Worm (Caenorhabditis elegans) whole organism, young adult: ENCODE results near the gene C08A9.10.

ENCODE experiments used
- B0261.1 ChIP-seq: sonication (generic microtip); optimal IDR thresholded peaks from 2 replicates; lab custom pipeline; 2016; ENCODE audit warnings: mild to moderate bottlenecking, missing genetic modification characterization, moderate library complexity, missing compliant biosample characterization
- C06A6.2 ChIP-seq: fragments of 200-800 bp; sonication (Bioruptor generic); conservative IDR thresholded peaks from 2 replicates; pipeline ENCODE4 v1.3.6; 2022; ENCODE audit warnings: missing genetic modification characterization, missing compliant biosample characterization
- F22D6.2 ChIP-seq: sonication (generic microtip); optimal IDR thresholded peaks from 2 replicates; lab custom pipeline; 2016; ENCODE audit warnings: mild to moderate bottlenecking, missing genetic modification characterization, missing compliant biosample characterization
- F23B12.7 ChIP-seq: sonication (generic microtip); optimal IDR thresholded peaks from 2 replicates; lab custom pipeline; 2017; ENCODE audit warnings: missing genetic modification characterization, mild to moderate bottlenecking, missing compliant biosample characterization, antibody characterized with exemption, moderate library complexity; ENCODE audit not compliant: insufficient read depth
- K11D2.4 ChIP-seq: fragments of 200-800 bp; sonication (Bioruptor generic); IDR thresholded peaks from 2 replicates; pipeline ENCODE4 v1.3.6; 2022; ENCODE audit warnings: missing genetic modification reagents, missing genetic modification characterization, missing compliant biosample characterization
- K12H6.12 ChIP-seq: fragments of 200-800 bp; sonication (Bioruptor generic); optimal IDR thresholded peaks from 2 replicates; lab custom pipeline; 2018; ENCODE audit warnings: mild to moderate bottlenecking, missing genetic modification characterization, missing compliant biosample characterization
- Y53F4B.3 ChIP-seq: fragments of 200-800 bp; sonication (Bioruptor generic); IDR thresholded peaks from 2 replicates; pipeline ENCODE4 v1.3.6; 2022; ENCODE audit warnings: missing genetic modification reagents, missing genetic modification characterization, missing compliant biosample characterization
- Y53G8AR.9 ChIP-seq: fragments of 200-800 bp; sonication (Bioruptor generic); conservative IDR thresholded peaks from 2 replicates; pipeline ENCODE4 v1.3.6; 2022; ENCODE audit warnings: missing genetic modification reagents, missing genetic modification characterization, missing compliant biosample characterization
- atf-7 ChIP-seq: sonication (generic microtip); optimal IDR thresholded peaks from 2 replicates; lab custom pipeline; 2017; ENCODE audit warnings: mild to moderate bottlenecking, missing genetic modification characterization, missing compliant biosample characterization
- attf-5 ChIP-seq: fragments of 200-800 bp; sonication (Bioruptor generic); optimal IDR thresholded peaks from 2 replicates; lab custom pipeline; 2018; ENCODE audit warnings: mild to moderate bottlenecking, missing genetic modification characterization, missing compliant biosample characterization
- cebp-1 ChIP-seq, 2 experiments: fragments of 200-800 bp in 1 of 2; sonication (Bioruptor generic) in 1 of 2; sonication (generic microtip) in 1 of 2; IDR thresholded peaks in 1 of 2; optimal IDR thresholded peaks in 1 of 2; 2 replicates each; pipeline versions ENCODE4 v1.3.6 to Lab custom; 2017 to 2022; ENCODE audit warnings: missing compliant biosample characterization in 2 of 2, missing genetic modification characterization in 2 of 2, mild to moderate bottlenecking in 1 of 2, missing genetic modification reagents in 1 of 2, moderate library complexity in 1 of 2
- chd-7 ChIP-seq: sonication (generic microtip); optimal IDR thresholded peaks from 2 replicates; lab custom pipeline; 2016; ENCODE audit warnings: mild to moderate bottlenecking, missing genetic modification characterization, moderate library complexity, missing compliant biosample characterization
- die-1 ChIP-seq: sonication (generic microtip); optimal IDR thresholded peaks from 2 replicates; lab custom pipeline; 2016; ENCODE audit warnings: missing genotype, mild to moderate bottlenecking, missing genetic modification characterization, missing compliant biosample characterization
- dox-1 ChIP-seq: fragments of 200-800 bp; sonication (Bioruptor generic); IDR thresholded peaks from 2 replicates; pipeline ENCODE4 v1.3.6; 2022; ENCODE audit warnings: missing genetic modification reagents, missing genetic modification characterization, missing compliant biosample characterization
- hlh-26 ChIP-seq: fragments of 200-800 bp; sonication (Bioruptor generic); conservative IDR thresholded peaks from 2 replicates; pipeline ENCODE4 v1.3.6; 2022; ENCODE audit warnings: missing genetic modification reagents, missing genetic modification characterization, missing compliant biosample characterization
- hmg-1.2 ChIP-seq: fragments of 200-800 bp; sonication (Bioruptor generic); IDR thresholded peaks from 2 replicates; pipeline ENCODE4 v1.3.6; 2022; ENCODE audit warnings: missing genetic modification reagents, missing genetic modification characterization, missing compliant biosample characterization
- hsf-1 ChIP-seq: fragments of 200-800 bp; sonication (Bioruptor generic); IDR thresholded peaks from 2 replicates; pipeline ENCODE4 v1.3.6; 2022; ENCODE audit warnings: missing genetic modification reagents, missing genetic modification characterization, missing compliant biosample characterization
- let-607 ChIP-seq, 2 experiments: fragments of 200-800 bp in 1 of 2; sonication (Bioruptor generic) in 1 of 2; sonication (generic microtip) in 1 of 2; optimal IDR thresholded peaks; 2 replicates each; lab custom pipeline; 2016 to 2018; ENCODE audit warnings: mild to moderate bottlenecking in 2 of 2, missing compliant biosample characterization in 2 of 2, missing genetic modification characterization in 2 of 2, moderate library complexity in 2 of 2, missing genotype in 1 of 2
- lin-26 ChIP-seq: fragments of 200-800 bp; sonication (Bioruptor generic); IDR thresholded peaks from 2 replicates; pipeline ENCODE4 v1.3.6; 2022; ENCODE audit warnings: missing genetic modification reagents, missing genetic modification characterization, missing compliant biosample characterization
- lin-40 ChIP-seq: sonication (generic microtip); optimal IDR thresholded peaks from 2 replicates; lab custom pipeline; 2016; ENCODE audit warnings: missing genetic modification characterization, mild to moderate bottlenecking, missing compliant biosample characterization, missing genotype, missing genetic modification reagents
- lin-54 ChIP-seq: fragments of 200-800 bp; sonication (Bioruptor generic); optimal IDR thresholded peaks from 2 replicates; lab custom pipeline; 2018; ENCODE audit warnings: mild to moderate bottlenecking, missing genetic modification characterization, missing compliant biosample characterization
- lir-1 ChIP-seq: fragments of 200-800 bp; sonication (Bioruptor generic); conservative IDR thresholded peaks from 2 replicates; pipeline ENCODE4 v1.3.6; 2022; ENCODE audit warnings: missing genetic modification reagents, missing genetic modification characterization, missing compliant biosample characterization
- madf-3 ChIP-seq: fragments of 200-800 bp; sonication (Bioruptor generic); IDR thresholded peaks from 2 replicates; pipeline ENCODE4 v1.3.6; 2022; ENCODE audit warnings: missing genetic modification reagents, missing genetic modification characterization, missing compliant biosample characterization
- mes-4 ChIP-seq: sonication (generic microtip); optimal IDR thresholded peaks from 2 replicates; lab custom pipeline; 2016; ENCODE audit warnings: missing genotype, missing genetic modification characterization, missing compliant biosample characterization
- mxl-1 ChIP-seq: sonication (generic microtip); optimal IDR thresholded peaks from 2 replicates; lab custom pipeline; 2016; ENCODE audit warnings: missing genetic modification characterization, missing compliant biosample characterization
- nfya-2 ChIP-seq: fragments of 200-800 bp; sonication (Bioruptor generic); IDR thresholded peaks from 2 replicates; pipeline ENCODE4 v1.3.6; 2022; ENCODE audit warnings: missing genetic modification reagents, missing genetic modification characterization, missing compliant biosample characterization
- nfyb-1 ChIP-seq: fragments of 200-800 bp; sonication (Bioruptor generic); IDR thresholded peaks from 2 replicates; pipeline ENCODE4 v1.3.6; 2022; ENCODE audit warnings: missing genetic modification reagents, missing genetic modification characterization, missing compliant biosample characterization
- nhr-27 ChIP-seq: fragments of 200-800 bp; sonication (Bioruptor generic); optimal IDR thresholded peaks from 2 replicates; lab custom pipeline; 2018; ENCODE audit warnings: mild to moderate bottlenecking, missing genetic modification characterization, moderate library complexity, missing compliant biosample characterization
- nhr-90 ChIP-seq: sonication (generic microtip); optimal IDR thresholded peaks from 2 replicates; lab custom pipeline; 2016; ENCODE audit warnings: missing genotype, mild to moderate bottlenecking, missing genetic modification characterization, missing compliant biosample characterization
- pha-4 ChIP-seq: fragments of 150-350 bp; sonication (generic microtip); optimal IDR thresholded peaks from 2 replicates; lab custom pipeline; 2014; ENCODE audit warnings: missing biosample characterization, missing genetic modification reagents, missing genetic modification characterization
- rec-8 ChIP-seq, 2 experiments: sonication (generic microtip); optimal IDR thresholded peaks; 2 replicates each; lab custom pipeline; 2016; ENCODE audit warnings: mild to moderate bottlenecking in 2 of 2, missing genetic modification characterization in 2 of 2, missing genetic modification reagents in 2 of 2, missing genotype in 2 of 2, missing biosample characterization in 1 of 2, missing compliant biosample characterization in 1 of 2, moderate library complexity in 1 of 2
- snpc-1.1 ChIP-seq: sonication (generic microtip); optimal IDR thresholded peaks from 2 replicates; lab custom pipeline; 2017; ENCODE audit warnings: missing genetic modification characterization, mild to moderate bottlenecking, missing compliant biosample characterization, antibody characterized with exemption, moderate library complexity, missing genotype, missing genetic modification reagents; ENCODE audit not compliant: insufficient read depth
- snpc-3.4 ChIP-seq: sonication (generic microtip); optimal IDR thresholded peaks from 2 replicates; lab custom pipeline; 2017; ENCODE audit warnings: missing genetic modification characterization, mild to moderate bottlenecking, missing compliant biosample characterization, antibody characterized with exemption, moderate library complexity, missing genotype, missing genetic modification reagents
- snpc-4 ChIP-seq, 5 experiments: fragments of 150-350 bp in 1 of 5; sonication (generic microtip) in 4 of 5; optimal IDR thresholded peaks; 2 replicates each; lab custom pipeline; 2014 to 2018; ENCODE audit warnings: missing genetic modification characterization in 5 of 5, missing biosample characterization in 3 of 5, antibody characterized with exemption in 2 of 5, mild to moderate bottlenecking in 2 of 5, missing compliant biosample characterization in 2 of 5, missing genotype in 2 of 5, moderate library complexity in 2 of 5, missing genetic modification reagents in 1 of 5
- somi-1 ChIP-seq: fragments of 200-800 bp; sonication (Bioruptor generic); optimal IDR thresholded peaks from 2 replicates; lab custom pipeline; 2018; ENCODE audit warnings: mild to moderate bottlenecking, missing genetic modification characterization, missing compliant biosample characterization
- tbp1 ChIP-seq: fragments of 200-800 bp; sonication (Bioruptor generic); optimal IDR thresholded peaks from 2 replicates; lab custom pipeline; 2018; ENCODE audit warnings: mild to moderate bottlenecking, missing genetic modification characterization, missing compliant biosample characterization
- tlf-1 ChIP-seq: fragments of 200-800 bp; sonication (Bioruptor generic); optimal IDR thresholded peaks from 2 replicates; lab custom pipeline; 2018; ENCODE audit warnings: mild to moderate bottlenecking, missing genetic modification characterization, missing compliant biosample characterization
- unc-130 ChIP-seq: sonication (generic microtip); optimal IDR thresholded peaks from 2 replicates; lab custom pipeline; 2016; ENCODE audit warnings: missing genetic modification reagents, missing genetic modification characterization, missing compliant biosample characterization
- unc-62 ChIP-seq: fragments of 150-350 bp; optimal IDR thresholded peaks from 2 replicates; lab custom pipeline; 2014; ENCODE audit warnings: missing biosample characterization, missing genetic modification reagents, missing genetic modification characterization
- zfh-2 ChIP-seq: fragments of 200-800 bp; sonication (Bioruptor generic); conservative IDR thresholded peaks from 2 replicates; pipeline ENCODE4 v1.3.6; 2022; ENCODE audit warnings: missing genetic modification reagents, missing genetic modification characterization, missing compliant biosample characterization
- ztf-22 ChIP-seq: fragments of 200-800 bp; sonication (Bioruptor generic); optimal IDR thresholded peaks from 2 replicates; lab custom pipeline; 2018; ENCODE audit warnings: mild to moderate bottlenecking, missing genetic modification characterization, moderate library complexity, missing compliant biosample characterization
- ztf-26 ChIP-seq: sonication (generic microtip); optimal IDR thresholded peaks from 2 replicates; lab custom pipeline; 2017; ENCODE audit warnings: missing genetic modification characterization, missing compliant biosample characterization
- ztf-28 ChIP-seq: fragments of 200-800 bp; sonication (Bioruptor generic); IDR thresholded peaks from 2 replicates; pipeline ENCODE4 v1.3.6; 2022; ENCODE audit warnings: missing genetic modification reagents, missing genetic modification characterization, missing compliant biosample characterization

The C08A9.10 gene

DNA sequence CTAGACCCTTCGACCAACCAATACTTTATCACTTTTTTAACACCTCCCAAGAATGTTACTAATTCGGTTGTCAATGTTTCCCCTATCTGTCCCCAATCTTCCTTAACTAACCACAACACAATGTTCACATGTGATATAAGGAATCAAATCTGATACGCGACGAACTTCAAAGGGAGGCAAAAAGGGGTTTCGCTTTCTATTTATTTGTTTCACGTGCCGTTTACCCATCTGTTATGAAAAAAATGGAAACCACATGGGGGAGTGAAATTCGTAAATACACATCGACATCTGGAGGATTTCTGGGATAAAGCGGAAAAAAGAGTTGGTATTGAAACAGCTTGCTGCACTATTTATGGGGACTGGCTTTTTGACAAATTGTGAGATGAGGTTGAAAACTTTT is 18.8 kb upstream of the C08A9.10 start:
- no peak for TF ChIP-seq rec-8 (tag; optimal IDR thresholded peaks at IDR 0.05; lab: Kevin White, UChicago)
- TF ChIP-seq cebp-1 (GFP tag; IDR thresholded peaks at IDR 0.05; lab: Robert Waterston, UW) = no peak
- TF ChIP-seq cebp-1 (tag; optimal IDR thresholded peaks at IDR 0.05; lab: Kevin White, UChicago) = peak; percentile 18
- no peak for TF ChIP-seq Y53G8AR.9 (GFP tag; lab: Robert Waterston, UW)
- no peak for TF ChIP-seq Y53F4B.3 (GFP tag; lab: Robert Waterston, UW)
- no peak for TF ChIP-seq mxl-1 (tag; lab: Kevin White, UChicago)
- peak; percentile 32 for TF ChIP-seq ztf-26 (tag; lab: Kevin White, UChicago)
- peak; percentile 7 for TF ChIP-seq somi-1
- no peak for TF ChIP-seq nhr-90 (tag; lab: Kevin White, UChicago)
- TF ChIP-seq K11D2.4 (GFP tag; lab: Robert Waterston, UW) = 0 out of 2 replicates have a peak, but pooled peaks have one; percentile 37
- TF ChIP-seq mes-4 = no peak
- no peak for TF ChIP-seq unc-130
- no peak for TF ChIP-seq hlh-26 (GFP tag; lab: Robert Waterston, UW)
- no peak for TF ChIP-seq nfyb-1 (GFP tag; lab: Robert Waterston, UW)
- no peak for TF ChIP-seq ztf-28 (GFP tag; lab: Robert Waterston, UW)
- TF ChIP-seq, all 124 proteins: peak for 4

DNA sequence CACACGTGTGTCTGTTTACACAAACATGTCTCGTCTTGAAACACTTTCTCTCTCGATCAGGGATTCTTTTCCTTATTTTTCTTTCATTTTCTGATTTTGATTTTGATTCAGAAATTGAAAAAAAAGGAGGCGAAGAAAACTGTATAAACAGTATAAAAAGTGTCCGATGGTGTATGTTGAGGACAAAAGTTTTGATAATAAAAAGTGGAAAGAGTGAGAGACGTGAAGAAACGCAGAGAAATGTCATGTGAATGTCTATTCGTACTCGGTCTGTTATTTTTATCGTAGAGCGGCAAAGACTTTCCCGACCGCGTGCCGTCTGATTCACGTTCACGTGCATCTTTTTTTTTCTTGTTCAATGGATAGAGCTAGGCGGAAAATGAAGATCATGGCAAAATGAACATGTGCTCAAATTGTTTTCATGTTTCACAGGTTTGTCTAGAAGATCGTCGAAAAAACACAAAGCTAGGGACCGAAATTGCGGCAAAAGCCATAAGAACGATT is 17.2 kb upstream of the C08A9.10 start:
- TF ChIP-seq madf-3 (GFP tag; lab: Robert Waterston, UW) = no peak
- no peak for TF ChIP-seq snpc-1.1
- no peak for TF ChIP-seq nhr-27
- TF ChIP-seq cebp-1 (GFP tag; IDR thresholded peaks at IDR 0.05; lab: Robert Waterston, UW) = no peak
- TF ChIP-seq cebp-1 (tag; optimal IDR thresholded peaks at IDR 0.05; lab: Kevin White, UChicago) = peak; percentile 71
- peak; percentile 54 for TF ChIP-seq ztf-22 (GFP tag; lab: Kevin White, UChicago)
- TF ChIP-seq dox-1 = peak; percentile 64
- TF ChIP-seq zfh-2 (GFP tag; lab: Robert Waterston, UW) = peak; percentile 51; the same call in 1 of the 2 replicates
- peak; percentile 67 for TF ChIP-seq tlf-1
- TF ChIP-seq die-1 = peak; percentile 16
- TF ChIP-seq let-607 (tag; optimal IDR thresholded peaks at IDR 0.05; lab: Kevin White, UChicago) = peak in 1 of 2 experiments; percentile 32
- TF ChIP-seq pha-4 = peak; percentile 87
- 0 out of 2 replicates have a peak, but pooled peaks have one; percentile 43 for TF ChIP-seq lin-26 (GFP tag; lab: Robert Waterston, UW)
- peak; percentile 28 for TF ChIP-seq lin-54 (GFP tag; lab: Kevin White, UChicago)
- 0 out of 2 replicates have a peak, but pooled peaks have one; percentile 49 for TF ChIP-seq lir-1
- no peak for TF ChIP-seq mxl-1 (tag; lab: Kevin White, UChicago)
- no peak for TF ChIP-seq nfya-2 (GFP tag; lab: Robert Waterston, UW)
- peak; percentile 83 for TF ChIP-seq lin-40 (tag; lab: Kevin White, UChicago)
- peak; percentile 23 for TF ChIP-seq attf-5 (GFP tag; lab: Kevin White, UChicago)
- peak; percentile 74 for TF ChIP-seq chd-7 (tag; lab: Kevin White, UChicago)
- peak; percentile 92 for TF ChIP-seq ztf-26 (tag; lab: Kevin White, UChicago)
- peak; percentile 63; the same call in 1 of the 2 replicates for TF ChIP-seq C06A6.2 (GFP tag; lab: Robert Waterston, UW)
- peak; percentile 59 for TF ChIP-seq tbp1 (GFP tag; lab: Kevin White, UChicago)
- no peak for TF ChIP-seq snpc-4 (GFP tag; optimal IDR thresholded peaks at IDR 0.05; lab: Kevin White, UChicago)
- TF ChIP-seq snpc-4 (tag; optimal IDR thresholded peaks at IDR 0.05; lab: Kevin White, UChicago) = peak in 3 of 4 experiments; percentile 0 to 27 (median 20)
- TF ChIP-seq hmg-1.2 (GFP tag; lab: Robert Waterston, UW) = peak; percentile 68
- peak; percentile 40 for TF ChIP-seq unc-62 (GFP tag; lab: Kevin White, UChicago)
- no peak for TF ChIP-seq hsf-1 (GFP tag; lab: Robert Waterston, UW)
- TF ChIP-seq snpc-3.4 = no peak
- peak; percentile 74 for TF ChIP-seq atf-7 (tag; lab: Kevin White, UChicago)
- peak; percentile 40 for TF ChIP-seq F23B12.7 (tag; lab: Kevin White, UChicago)
- peak; percentile 89 for TF ChIP-seq somi-1
- peak; percentile 57 for TF ChIP-seq F22D6.2 (tag; lab: Kevin White, UChicago)
- TF ChIP-seq K12H6.12 = peak; percentile 1
- TF ChIP-seq B0261.1 (tag; lab: Kevin White, UChicago) = no peak
